Worm (Caenorhabditis elegans) whole organism, late embryonic: ENCODE data around the gene tag-250.

Source experiments
- C08G9.2 ChIP-seq: sonication (generic microtip); optimal IDR thresholded peaks from 2 replicates; lab custom pipeline; 2016; ENCODE audit warnings: mild to moderate bottlenecking, missing genetic modification characterization, moderate library complexity, missing compliant biosample characterization
- F13H6.1 ChIP-seq: sonication (generic microtip); optimal IDR thresholded peaks from 2 replicates; lab custom pipeline; 2016; ENCODE audit warnings: missing genetic modification characterization, missing compliant biosample characterization
- T23F11.4 ChIP-seq: fragments of 200-800 bp; sonication (Bioruptor generic); optimal IDR thresholded peaks from 2 replicates; lab custom pipeline; 2018; ENCODE audit warnings: mild to moderate bottlenecking, missing genetic modification characterization, missing compliant biosample characterization
- Y22D7AL.16 ChIP-seq: sonication (generic microtip); optimal IDR thresholded peaks from 2 replicates; lab custom pipeline; 2016; ENCODE audit warnings: missing genetic modification characterization, missing compliant biosample characterization
- ahr-1 ChIP-seq: sonication (generic microtip); optimal IDR thresholded peaks from 2 replicates; lab custom pipeline; 2016; ENCODE audit warnings: missing genetic modification characterization, missing compliant biosample characterization
- ama-1 ChIP-seq: fragments of 150-350 bp; optimal IDR thresholded peaks from 2 replicates; lab custom pipeline; 2014
- ceh-22 ChIP-seq: sonication (generic microtip); optimal IDR thresholded peaks from 2 replicates; lab custom pipeline; 2017; ENCODE audit warnings: missing biosample characterization, missing genetic modification characterization
- ceh-24 ChIP-seq: sonication (generic microtip); optimal IDR thresholded peaks from 2 replicates; lab custom pipeline; 2016; ENCODE audit warnings: mild to moderate bottlenecking, missing genetic modification characterization, missing compliant biosample characterization
- ceh-30 ChIP-seq: fragments of 150-350 bp; optimal IDR thresholded peaks from 2 replicates; lab custom pipeline; 2014; ENCODE audit warnings: missing biosample characterization, missing genetic modification characterization
- ceh-31 ChIP-seq: sonication (generic microtip); optimal IDR thresholded peaks from 2 replicates; lab custom pipeline; 2016; ENCODE audit warnings: missing genetic modification characterization, missing compliant biosample characterization
- ceh-34 ChIP-seq: sonication (generic microtip); optimal IDR thresholded peaks from 2 replicates; lab custom pipeline; 2016; ENCODE audit warnings: mild to moderate bottlenecking, missing genetic modification characterization, missing compliant biosample characterization
- ceh-45 ChIP-seq: fragments of 200-800 bp; sonication (Bioruptor generic); IDR thresholded peaks from 2 replicates; pipeline ENCODE4 v1.3.6; 2022; ENCODE audit warnings: missing genetic modification reagents, missing genetic modification characterization, missing compliant biosample characterization
- ceh-6 ChIP-seq: fragments of 200-800 bp; sonication (Bioruptor generic); optimal IDR thresholded peaks from 2 replicates; lab custom pipeline; 2018; ENCODE audit warnings: mild to moderate bottlenecking, missing genetic modification characterization, missing compliant biosample characterization
- che-1 ChIP-seq: sonication (generic microtip); optimal IDR thresholded peaks from 2 replicates; lab custom pipeline; 2016; ENCODE audit warnings: mild to moderate bottlenecking, missing genetic modification characterization, missing compliant biosample characterization
- dve-1 ChIP-seq: sonication (generic microtip); optimal IDR thresholded peaks from 2 replicates; lab custom pipeline; 2017; ENCODE audit warnings: antibody characterized with exemption, mild to moderate bottlenecking, missing genetic modification characterization, missing compliant biosample characterization
- elt-2 ChIP-seq: sonication (generic microtip); optimal IDR thresholded peaks from 2 replicates; lab custom pipeline; 2016; ENCODE audit warnings: missing genetic modification reagents, missing genetic modification characterization, missing compliant biosample characterization
- fkh-6 ChIP-seq: sonication (generic microtip); optimal IDR thresholded peaks from 2 replicates; lab custom pipeline; 2016; ENCODE audit warnings: missing genetic modification characterization, missing compliant biosample characterization
- gmeb-2 ChIP-seq: sonication (generic microtip); optimal IDR thresholded peaks from 2 replicates; lab custom pipeline; 2016; ENCODE audit warnings: missing genetic modification characterization, inconsistent platforms, missing compliant biosample characterization
- hlh-6 ChIP-seq: sonication (generic microtip); optimal IDR thresholded peaks from 2 replicates; lab custom pipeline; 2016; ENCODE audit warnings: missing genotype, missing genetic modification characterization, missing compliant biosample characterization
- madf-2 ChIP-seq: sonication (generic microtip); optimal IDR thresholded peaks from 2 replicates; lab custom pipeline; 2017; ENCODE audit warnings: missing genetic modification characterization, missing compliant biosample characterization
- mec-3 ChIP-seq: sonication (generic microtip); optimal IDR thresholded peaks from 2 replicates; lab custom pipeline; 2016; ENCODE audit warnings: borderline replicate concordance, missing genetic modification characterization, missing compliant biosample characterization
- nhr-232 ChIP-seq: sonication (generic microtip); optimal IDR thresholded peaks from 2 replicates; lab custom pipeline; 2016; ENCODE audit warnings: missing genetic modification characterization, missing compliant biosample characterization
- npax-4 ChIP-seq: sonication (generic microtip); optimal IDR thresholded peaks from 2 replicates; lab custom pipeline; 2016; ENCODE audit warnings: missing genetic modification characterization, missing compliant biosample characterization
- odd-2 ChIP-seq: sonication (generic microtip); optimal IDR thresholded peaks from 2 replicates; lab custom pipeline; 2017; ENCODE audit warnings: antibody characterized with exemption, mild to moderate bottlenecking, missing genetic modification characterization, missing compliant biosample characterization
- pat-9 ChIP-seq: fragments of 200-800 bp; sonication (Bioruptor generic); optimal IDR thresholded peaks from 2 replicates; lab custom pipeline; 2018; ENCODE audit warnings: mild to moderate bottlenecking, missing genetic modification characterization, moderate library complexity, missing compliant biosample characterization
- pax-1 ChIP-seq: fragments of 150-350 bp; optimal IDR thresholded peaks from 2 replicates; lab custom pipeline; 2014; ENCODE audit warnings: missing biosample characterization, missing genetic modification characterization
- pha-2 ChIP-seq: sonication (generic microtip); optimal IDR thresholded peaks from 2 replicates; lab custom pipeline; 2017; ENCODE audit warnings: mild to moderate bottlenecking, missing genetic modification characterization, missing compliant biosample characterization
- pha-4 ChIP-seq: fragments of 150-350 bp; optimal IDR thresholded peaks from 2 replicates; lab custom pipeline; 2018; ENCODE audit warnings: missing biosample characterization, missing genetic modification reagents, missing genetic modification characterization
- pros-1 ChIP-seq: fragments of 150-350 bp; optimal IDR thresholded peaks from 2 replicates; lab custom pipeline; 2014; ENCODE audit warnings: missing biosample characterization, missing genetic modification reagents, missing genetic modification characterization
- sox-4 ChIP-seq: sonication (generic microtip); optimal IDR thresholded peaks from 2 replicates; lab custom pipeline; 2017; ENCODE audit warnings: mild to moderate bottlenecking, missing genetic modification characterization, inconsistent platforms, missing compliant biosample characterization
- syd-9 ChIP-seq: sonication (generic microtip); optimal IDR thresholded peaks from 2 replicates; lab custom pipeline; 2016; ENCODE audit warnings: mild to moderate bottlenecking, missing genetic modification characterization, moderate library complexity, missing compliant biosample characterization
- tbx-7 ChIP-seq: sonication (generic microtip); optimal IDR thresholded peaks from 2 replicates; lab custom pipeline; 2016; ENCODE audit warnings: missing genotype, missing genetic modification characterization, missing compliant biosample characterization
- ttx-3 ChIP-seq: sonication (generic microtip); optimal IDR thresholded peaks from 2 replicates; lab custom pipeline; 2016; ENCODE audit warnings: missing genetic modification reagents, missing genetic modification characterization, missing compliant biosample characterization
- unc-42 ChIP-seq: sonication (generic microtip); optimal IDR thresholded peaks from 2 replicates; lab custom pipeline; 2016; ENCODE audit warnings: missing genotype, missing genetic modification characterization, missing compliant biosample characterization
- unc-55 ChIP-seq: sonication (generic microtip); optimal IDR thresholded peaks from 2 replicates; lab custom pipeline; 2017; ENCODE audit warnings: missing biosample characterization, missing genetic modification reagents, missing genetic modification characterization
- ztf-16 ChIP-seq: sonication (generic microtip); optimal IDR thresholded peaks from 2 replicates; lab custom pipeline; 2017; ENCODE audit warnings: missing genetic modification characterization, missing compliant biosample characterization

tag-250 gene

ce11 chrIII:7953208-7953607 lies 28.5 kb upstream of the tag-250 start, which contains the start of gene let-754:
Gene let-754 (minus strand): TSS chrIII:7953308.
- TF ChIP-seq ceh-6 (GFP tag; lab: Kevin White, UChicago), result no peak
- no peak for TF ChIP-seq mec-3 (tag; lab: Kevin White, UChicago)
- TF ChIP-seq fkh-6 (tag; lab: Kevin White, UChicago), result no peak
- no peak for TF ChIP-seq sox-4 (tag; lab: Kevin White, UChicago)
- TF ChIP-seq odd-2 (tag; lab: Kevin White, UChicago), result no peak
- TF ChIP-seq ceh-30 (tag; lab: Kevin White, UChicago), result no peak
- TF ChIP-seq ceh-24 (tag; lab: Kevin White, UChicago), result no peak
- no peak for TF ChIP-seq tbx-7 (tag; lab: Kevin White, UChicago)
- no peak for TF ChIP-seq ceh-45 (GFP tag; lab: Robert Waterston, UW)
- no peak for TF ChIP-seq ama-1 (lab: Kevin White, UChicago)
- TF ChIP-seq ceh-22, result no peak
- TF ChIP-seq pat-9 (tag; lab: Kevin White, UChicago), result no peak
- TF ChIP-seq elt-2 (tag; lab: Kevin White, UChicago), result no peak
- TF ChIP-seq pax-1 (tag; lab: Kevin White, UChicago), result no peak
- no peak for TF ChIP-seq ahr-1 (tag; lab: Kevin White, UChicago)
- no peak for TF ChIP-seq F13H6.1 (tag; lab: Kevin White, UChicago)

DNA sequence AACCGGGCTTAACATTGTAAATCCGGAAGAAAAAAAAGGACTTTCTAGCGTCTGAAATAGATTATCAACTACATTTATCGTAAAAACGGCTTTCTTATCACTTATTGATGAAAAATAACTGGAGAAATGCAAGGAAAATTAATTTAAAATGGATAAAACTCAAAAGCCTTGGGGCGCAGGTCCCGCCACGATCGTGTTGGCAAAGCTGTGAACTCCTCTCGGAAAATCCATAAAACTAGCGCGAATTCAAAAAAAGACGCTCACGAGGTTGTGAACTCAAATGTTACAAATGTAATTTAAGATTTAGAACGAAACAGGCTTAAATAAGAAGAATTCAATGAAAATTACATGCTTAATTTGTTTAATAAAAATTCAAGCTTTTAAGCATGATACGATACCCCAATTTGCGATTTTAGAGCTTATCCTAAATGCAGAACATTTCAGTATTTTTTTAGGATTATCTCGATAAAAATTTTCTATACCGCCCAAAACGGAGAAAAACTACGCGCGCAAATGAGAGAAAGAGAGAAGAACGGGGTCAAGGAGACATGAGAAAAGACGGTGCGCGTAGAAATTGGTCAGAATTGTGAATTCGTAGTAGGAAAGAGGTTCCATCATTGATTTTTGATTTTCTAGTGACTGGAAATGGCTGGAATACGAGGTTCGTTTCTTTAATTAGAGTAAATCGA lies 27.5 kb upstream of the tag-250 start, which contains the start of gene C29E4.15:
C29E4.15 (plus strand) TSS at position 547 of the 689 bp plus-strand sequence.
- TF ChIP-seq gmeb-2 (tag; lab: Kevin White, UChicago) (no peak), sox-4 (tag; lab: Kevin White, UChicago) (no peak), mec-3 (tag; lab: Kevin White, UChicago) (no peak), syd-9 (tag; lab: Kevin White, UChicago) (no peak), unc-42 (peak; percentile 19), ztf-16 (no peak)

DNA sequence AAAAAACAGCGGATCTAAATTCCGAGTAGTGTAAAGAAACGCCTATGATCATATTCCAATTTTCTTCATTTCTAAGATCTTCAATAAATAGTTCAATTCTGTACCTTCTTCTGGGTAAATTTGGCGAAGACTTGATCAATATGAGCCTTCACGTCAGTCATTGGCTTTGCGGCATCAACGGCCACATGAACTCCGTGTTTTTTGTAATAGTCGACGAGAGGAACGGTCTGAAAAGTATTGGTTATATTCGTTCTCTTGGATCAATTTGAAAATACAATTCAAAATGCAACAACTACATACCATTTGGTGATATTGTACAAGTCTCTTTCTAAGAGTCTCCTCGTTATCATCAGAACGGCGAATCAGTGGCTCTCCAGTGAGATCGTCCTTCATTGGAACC lies 25.7 kb upstream of the tag-250 start:
- TF ChIP-seq F13H6.1 (tag; lab: Kevin White, UChicago) (no peak), C08G9.2 (tag; lab: Kevin White, UChicago) (no peak), che-1 (tag; lab: Kevin White, UChicago) (no peak), hlh-6 (tag; lab: Kevin White, UChicago) (no peak), T23F11.4 (no peak)
- TF ChIP-seq, all 69 proteins: peak for 0

DNA sequence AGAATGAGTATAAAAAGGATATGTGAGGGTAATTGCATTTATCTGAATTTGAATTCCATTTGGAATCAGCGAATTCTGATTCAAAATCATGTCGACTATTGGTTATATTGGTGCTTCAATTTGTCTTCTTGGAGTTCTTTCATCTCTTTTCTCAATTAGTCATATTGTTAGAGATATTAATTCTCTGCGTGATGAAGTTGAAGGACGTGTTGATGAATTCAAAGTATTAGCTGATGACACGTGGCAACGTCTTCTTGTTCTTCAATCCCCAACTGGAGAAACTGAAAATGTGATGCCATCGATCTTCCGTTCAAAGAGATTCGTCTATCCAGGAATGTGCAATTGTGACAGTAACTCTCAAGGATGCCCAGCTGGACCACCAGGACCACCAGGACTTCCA lies 24.1 kb upstream of the tag-250 start, which contains the start of gene col-90:
col-90 (plus strand) TSS at position 37 of the 400 bp plus-strand sequence.
- TF ChIP-seq ceh-30 (tag; lab: Kevin White, UChicago) (no peak), syd-9 (tag; lab: Kevin White, UChicago) (no peak), hlh-6 (tag; lab: Kevin White, UChicago) (no peak), ceh-31 (no peak), npax-4 (no peak), pha-2 (no peak), nhr-232 (tag; lab: Kevin White, UChicago) (no peak), unc-42 (no peak), dve-1 (no peak), unc-55 (no peak), ahr-1 (tag; lab: Kevin White, UChicago) (no peak), pros-1 (tag; lab: Kevin White, UChicago) (no peak), ceh-34 (tag; lab: Kevin White, UChicago) (no peak), gmeb-2 (tag; lab: Kevin White, UChicago) (no peak), ttx-3 (tag; lab: Kevin White, UChicago) (no peak)
- TF ChIP-seq, all 69 proteins: peak for 0

DNA sequence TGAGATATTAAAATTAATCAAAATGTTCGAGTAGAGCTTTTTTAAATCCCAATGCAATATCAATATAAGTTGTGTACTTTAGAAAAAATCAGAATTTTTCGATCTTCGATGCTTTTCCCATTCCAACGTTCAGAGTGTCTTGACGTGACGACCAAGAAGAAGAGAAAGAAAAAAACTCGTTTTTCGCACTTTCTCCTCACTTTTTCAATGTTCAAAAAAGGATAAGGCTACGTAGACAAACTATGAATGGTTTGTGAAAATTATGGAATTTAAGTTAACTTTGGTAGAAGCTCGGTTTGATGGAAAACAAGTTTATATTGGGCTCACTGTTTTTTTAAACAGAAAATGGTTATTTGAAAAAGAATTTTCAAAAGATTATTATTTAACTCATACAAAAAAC lies 23.0 kb upstream of the tag-250 start:
- no peak for TF ChIP-seq syd-9 (tag; lab: Kevin White, UChicago)
- TF ChIP-seq Y22D7AL.16 (tag; lab: Kevin White, UChicago), result no peak
- TF ChIP-seq C08G9.2 (tag; lab: Kevin White, UChicago), result no peak
- TF ChIP-seq madf-2 (tag; lab: Kevin White, UChicago), result no peak
- TF ChIP-seq pha-4 (tag; lab: Kevin White, UChicago), result no peak
